Worm (Caenorhabditis elegans): ENCODE measurements around the gene exc-5.

DNA sequence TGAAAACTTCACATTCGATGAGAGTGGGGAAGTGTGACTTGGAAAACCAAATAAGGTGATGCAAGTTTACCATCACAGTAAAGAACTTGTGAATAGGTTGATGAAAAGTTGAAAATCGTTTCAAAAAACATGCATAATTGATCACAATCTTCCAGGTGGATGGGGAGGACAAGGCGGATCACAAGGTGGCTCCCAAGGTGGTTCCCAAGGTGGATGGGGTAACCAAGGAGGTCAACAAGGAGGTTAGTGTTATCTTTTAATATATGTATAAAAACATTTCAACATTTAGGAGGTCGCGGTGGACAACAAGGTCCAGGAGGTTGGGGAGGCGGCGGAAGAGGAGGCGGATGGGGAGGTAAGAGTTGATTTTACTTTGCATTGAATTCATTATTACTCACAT lies 4.2 kb upstream of the exc-5 start, which contains the start of gene T28C6.10:
- TF ChIP-seq ahr-1 (tag; optimal IDR thresholded peaks at IDR 0.05) (no peak), nhr-11 (tag; optimal IDR thresholded peaks at IDR 0.05) (no peak), pha-4 (tag; optimal IDR thresholded peaks at IDR 0.05) (no peak)

All from whole organism, late embryonic.